Worm (Caenorhabditis elegans) whole organism, L1 larva: ENCODE results near the gene K08F9.4.
A peak's percentile ranks its signal among the peaks of the same experiment; 100 is the strongest.

ENCODE experiments used
- aly-2 ChIP-seq: fragments of 150-350 bp; optimal IDR thresholded peaks from 2 replicates; lab custom pipeline; 2014; ENCODE audit warnings: missing biosample characterization, missing genetic modification characterization
- ama-1 ChIP-seq: fragments of 150-350 bp; optimal IDR thresholded peaks from 2 replicates; lab custom pipeline; 2014
- blmp-1 ChIP-seq: fragments of 150-350 bp; optimal IDR thresholded peaks from 2 replicates; lab custom pipeline; 2014; ENCODE audit warnings: missing biosample characterization, missing genetic modification characterization
- ceh-63 ChIP-seq: fragments of 200-800 bp; sonication (Bioruptor generic); optimal IDR thresholded peaks from 2 replicates; lab custom pipeline; 2018; ENCODE audit warnings: mild to moderate bottlenecking, missing genetic modification characterization, missing compliant biosample characterization
- ceh-8 ChIP-seq: fragments of 200-800 bp; sonication (Bioruptor generic); optimal IDR thresholded peaks from 2 replicates; lab custom pipeline; 2018; ENCODE audit warnings: mild to moderate bottlenecking, missing genetic modification characterization, moderate library complexity, missing compliant biosample characterization
- dpl-1 ChIP-seq, 3 experiments: fragments of 150-350 bp in 2 of 3; sonication (generic microtip) in 1 of 3; optimal IDR thresholded peaks; 2 replicates each; lab custom pipeline; 2014 to 2017; ENCODE audit warnings: missing biosample characterization in 3 of 3, missing genetic modification characterization in 3 of 3, missing genetic modification reagents in 3 of 3
- efl-1 ChIP-seq, 4 experiments: fragments of 150-350 bp; optimal IDR thresholded peaks in 3 of 4; peaks in 1 of 4; 1 replicate in 1 of 4; 2 replicates in 3 of 4; lab custom pipeline; 2014; ENCODE audit warnings: missing biosample characterization in 2 of 4, missing genetic modification characterization in 2 of 4, missing genetic modification reagents in 2 of 4
- elt-2 ChIP-seq: sonication (generic microtip); optimal IDR thresholded peaks from 2 replicates; lab custom pipeline; 2016; ENCODE audit warnings: missing genetic modification characterization, mild to moderate bottlenecking, inconsistent platforms, missing compliant biosample characterization, missing genetic modification reagents
- elt-3 ChIP-seq, 6 experiments: fragments of 150-350 bp in 1 of 6; sonication (generic microtip); optimal IDR thresholded peaks; 2 replicates each; lab custom pipeline; 2017 to 2018; ENCODE audit warnings: missing biosample characterization in 6 of 6, missing genetic modification characterization in 6 of 6, inconsistent platforms in 1 of 6
- fkh-10 ChIP-seq: sonication (generic microtip); optimal IDR thresholded peaks from 2 replicates; lab custom pipeline; 2017; ENCODE audit warnings: missing biosample characterization, missing genetic modification reagents, missing genetic modification characterization
- fkh-8 ChIP-seq: sonication (generic microtip); optimal IDR thresholded peaks from 2 replicates; lab custom pipeline; 2016; ENCODE audit warnings: mild to moderate bottlenecking, missing genetic modification characterization, missing compliant biosample characterization
- grh-1 ChIP-seq: fragments of 200-800 bp; sonication (Bioruptor generic); IDR thresholded peaks from 2 replicates; pipeline ENCODE4 v1.3.6; 2022; ENCODE audit warnings: missing genetic modification reagents, missing genetic modification characterization, missing compliant biosample characterization
- hlh-4 ChIP-seq: sonication (generic microtip); optimal IDR thresholded peaks from 2 replicates; lab custom pipeline; 2016; ENCODE audit warnings: mild to moderate bottlenecking, missing genetic modification characterization, missing compliant biosample characterization
- lin-14 ChIP-seq: fragments of 200-800 bp; sonication (Bioruptor generic); optimal IDR thresholded peaks from 2 replicates; lab custom pipeline; 2018; ENCODE audit warnings: mild to moderate bottlenecking, missing genetic modification characterization, moderate library complexity, missing compliant biosample characterization
- nhr-11 ChIP-seq: fragments of 150-350 bp; optimal IDR thresholded peaks from 2 replicates; lab custom pipeline; 2014; ENCODE audit warnings: missing biosample characterization, missing genetic modification characterization
- nhr-12 ChIP-seq: sonication (generic microtip); optimal IDR thresholded peaks from 2 replicates; lab custom pipeline; 2017; ENCODE audit warnings: missing biosample characterization, missing genetic modification characterization
- nhr-19 ChIP-seq: fragments of 200-800 bp; sonication (Bioruptor generic); conservative IDR thresholded peaks from 2 replicates; pipeline ENCODE4 v1.3.6; 2022; ENCODE audit warnings: missing genetic modification characterization, missing compliant biosample characterization
- nhr-20 ChIP-seq: sonication (generic microtip); optimal IDR thresholded peaks from 2 replicates; lab custom pipeline; 2016; ENCODE audit warnings: mild to moderate bottlenecking, missing genetic modification characterization, missing compliant biosample characterization
- nhr-47 ChIP-seq: sonication (generic microtip); optimal IDR thresholded peaks from 2 replicates; lab custom pipeline; 2016; ENCODE audit warnings: mild to moderate bottlenecking, missing genetic modification characterization, moderate library complexity, missing compliant biosample characterization
- nhr-71 ChIP-seq: sonication (generic microtip); optimal IDR thresholded peaks from 2 replicates; lab custom pipeline; 2016; ENCODE audit warnings: mild to moderate bottlenecking, missing genetic modification characterization, moderate library complexity, missing compliant biosample characterization
- nhr-85 ChIP-seq: sonication (generic microtip); peaks from one replicate; lab custom pipeline; 2016; ENCODE audit warnings: missing genetic modification characterization, inconsistent platforms, missing compliant biosample characterization
- pax-3 ChIP-seq: fragments of 200-800 bp; sonication (Bioruptor generic); optimal IDR thresholded peaks from 2 replicates; lab custom pipeline; 2018; ENCODE audit warnings: mild to moderate bottlenecking, missing genetic modification characterization, moderate library complexity, missing compliant biosample characterization
- pqm-1 ChIP-seq: sonication (generic microtip); optimal IDR thresholded peaks from 3 replicates; lab custom pipeline; 2017; ENCODE audit warnings: missing biosample characterization, missing genetic modification characterization
- tbx-2 ChIP-seq: sonication (generic microtip); optimal IDR thresholded peaks from 2 replicates; lab custom pipeline; 2016; ENCODE audit warnings: missing genetic modification characterization, missing compliant biosample characterization
- tlp-1 ChIP-seq: fragments of 150-350 bp; optimal IDR thresholded peaks from 2 replicates; lab custom pipeline; 2014; ENCODE audit warnings: missing biosample characterization, missing genetic modification characterization
- zag-1 ChIP-seq: fragments of 150-350 bp; optimal IDR thresholded peaks from 2 replicates; lab custom pipeline; 2014; ENCODE audit warnings: missing biosample characterization, missing genetic modification characterization

The K08F9.4 gene

DNA sequence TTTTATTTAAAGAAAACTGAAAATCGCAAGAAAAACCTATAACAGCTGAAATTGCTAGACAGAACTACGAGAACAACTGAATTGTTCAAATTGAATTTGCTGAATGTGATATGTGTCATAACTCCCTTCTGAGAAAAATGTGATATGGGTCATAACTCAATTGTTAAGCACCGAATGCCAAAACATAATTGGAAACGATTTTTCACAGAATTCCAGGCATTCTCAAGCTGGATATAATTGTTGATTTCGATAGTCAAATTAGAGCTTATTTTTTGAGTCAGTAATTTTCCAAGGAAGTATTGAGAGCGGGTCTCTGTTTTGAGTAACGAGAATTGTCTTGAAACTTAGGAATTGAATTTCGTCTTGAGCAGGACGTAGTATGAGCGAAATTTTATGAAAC, 38.1 kb downstream of the K08F9.4 start:
- TF ChIP-seq fkh-8 (tag; lab: Kevin White, UChicago) (peak; percentile 58), nhr-11 (peak; percentile 13), lin-14 (GFP tag; lab: Kevin White, UChicago) (no peak), ceh-63 (GFP tag; lab: Kevin White, UChicago) (no peak), elt-3 (tag; optimal IDR thresholded peaks at IDR 0.05; lab: Kevin White, UChicago) (no peak), nhr-71 (tag; lab: Kevin White, UChicago) (peak; percentile 59), ceh-8 (no peak), nhr-47 (tag; lab: Kevin White, UChicago) (peak; percentile 62), zag-1 (tag; lab: Kevin White, UChicago) (no peak), hlh-4 (peak; percentile 54)

DNA sequence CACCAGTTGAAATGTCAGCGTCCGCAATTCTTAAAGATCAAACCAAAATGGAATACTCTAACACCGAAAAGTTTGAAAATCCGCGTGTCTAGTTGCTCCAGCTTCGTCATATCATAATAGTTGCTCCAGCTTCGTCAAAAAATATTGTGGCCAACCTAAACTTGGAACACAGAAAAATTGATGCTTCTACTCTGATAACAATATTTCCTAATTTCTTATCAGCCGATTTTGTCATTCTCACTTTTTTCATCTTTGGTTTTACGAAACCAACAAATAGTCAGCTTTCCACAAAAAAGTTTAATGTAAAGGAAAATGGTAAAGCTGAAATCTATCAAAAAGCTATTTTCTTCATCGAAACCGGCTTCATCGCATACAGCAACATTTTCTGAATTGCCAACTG, 38.6 kb downstream of the K08F9.4 start, which contains the start of gene fbxa-84:
Gene fbxa-84 (plus strand): TSS at position 34 of the 400 bp plus-strand sequence.
- TF ChIP-seq blmp-1 (tag; lab: Kevin White, UChicago): no peak
- TF ChIP-seq efl-1 (optimal IDR thresholded peaks at IDR 0.05; lab: Kevin White, UChicago): no peak
- peak in 1 of 2 experiments; percentile 83 for TF ChIP-seq efl-1 (GFP tag; optimal IDR thresholded peaks at IDR 0.05 in 1 of 2; lab: Kevin White, UChicago)
- no peak for TF ChIP-seq nhr-19 (GFP tag; lab: Robert Waterston, UW)
- peak; percentile 5 for TF ChIP-seq elt-2 (tag; lab: Kevin White, UChicago)
- TF ChIP-seq, all 84 proteins: peak for 2

DNA sequence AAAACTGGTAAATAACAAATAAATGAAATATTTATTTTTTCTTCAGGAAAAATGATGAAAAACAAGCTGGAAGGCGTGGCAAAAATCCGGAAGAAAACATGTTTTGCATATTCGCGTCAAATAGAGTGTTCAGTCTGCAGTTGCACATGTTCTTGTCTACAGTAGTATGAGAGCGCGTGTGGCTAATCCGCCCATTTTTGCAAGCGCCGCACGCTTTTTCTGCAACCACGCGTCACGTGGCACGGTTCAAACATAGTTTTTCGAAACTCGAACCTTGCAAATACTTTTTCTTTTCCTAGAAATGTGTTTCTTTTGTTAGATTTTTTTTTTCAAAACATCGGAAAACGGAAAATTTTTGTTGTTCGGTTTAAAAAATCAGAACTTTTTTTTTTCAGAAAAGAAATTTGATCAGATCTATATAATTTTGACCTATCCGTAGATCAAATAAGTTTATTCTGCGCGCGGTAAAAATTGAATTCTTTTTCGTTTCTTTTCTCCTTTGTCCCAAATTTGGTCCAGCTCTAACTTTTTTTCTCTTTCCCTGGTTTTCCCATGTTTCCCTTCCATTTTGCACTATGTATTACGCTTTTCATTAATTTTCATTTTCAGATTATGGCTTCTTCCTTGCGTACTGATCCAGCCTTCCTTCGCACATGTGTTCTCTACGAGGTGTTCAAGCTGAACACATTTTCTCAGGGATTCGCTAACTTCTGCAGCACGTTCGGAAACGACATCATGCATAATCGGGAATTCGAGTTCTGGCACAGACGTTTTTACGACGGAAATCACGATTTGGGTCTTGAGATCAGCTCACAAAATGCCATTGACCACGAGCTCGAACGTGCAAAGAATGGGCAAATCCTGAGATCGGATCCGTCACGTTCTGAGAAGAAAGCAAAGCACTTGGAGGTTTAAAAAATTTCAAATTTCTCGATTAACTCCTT, 40.5 kb downstream of the K08F9.4 start, which contains the start of gene Y75B12B.1:
Gene Y75B12B.1 (plus strand): TSS at position 603 of the 944 bp plus-strand sequence.
- no peak for TF ChIP-seq efl-1 (optimal IDR thresholded peaks at IDR 0.05; lab: Kevin White, UChicago)
- TF ChIP-seq efl-1 (GFP tag; optimal IDR thresholded peaks at IDR 0.05 in 1 of 2; lab: Kevin White, UChicago): peak in 1 of 2 experiments; percentile 90
- TF ChIP-seq blmp-1 (tag; lab: Kevin White, UChicago): no peak

DNA sequence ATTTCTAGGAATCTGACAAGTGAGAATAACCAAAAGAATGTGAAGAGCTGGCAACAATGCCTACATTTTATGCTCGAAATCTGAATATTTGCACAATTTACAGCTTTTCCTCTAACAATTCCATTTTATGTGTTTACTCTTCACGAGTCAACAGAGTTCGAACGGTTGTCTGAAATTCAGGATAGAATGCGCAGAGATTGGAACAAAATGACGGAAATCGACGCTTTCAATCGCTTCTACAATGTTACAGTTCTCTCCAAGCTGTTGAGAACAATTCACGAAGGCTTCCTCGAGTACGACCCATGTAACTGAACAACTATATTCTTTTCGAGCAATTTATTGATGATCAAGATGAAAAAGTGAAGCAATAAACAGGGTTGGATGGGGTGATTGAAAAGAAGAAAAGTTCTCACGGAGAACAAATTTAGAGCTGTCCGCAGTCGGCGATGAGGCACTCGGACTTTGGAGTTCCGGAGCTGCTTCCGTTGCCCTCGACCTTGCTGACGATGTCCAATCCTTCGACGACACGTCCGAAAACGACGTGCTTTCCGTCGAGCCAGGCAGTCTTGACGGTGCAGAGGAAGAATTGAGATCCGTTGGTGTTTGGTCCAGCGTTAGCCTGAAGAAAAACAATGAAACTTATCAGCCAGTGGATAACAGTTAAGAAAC, 42.6 kb downstream of the K08F9.4 start, which contains the start of gene Y75B12B.3:
Gene Y75B12B.3 (minus strand): TSS at position 21 of the 669 bp plus-strand sequence.
- TF ChIP-seq pqm-1 (tag; lab: Kevin White, UChicago): no peak
- peak; percentile 93 for TF ChIP-seq ama-1
- TF ChIP-seq nhr-85 (tag; lab: Kevin White, UChicago): peak; percentile 51
- TF ChIP-seq tbx-2 (tag; lab: Kevin White, UChicago): no peak
- TF ChIP-seq nhr-20 (tag; lab: Kevin White, UChicago): no peak
- no peak for TF ChIP-seq tlp-1 (tag; lab: Kevin White, UChicago)
- TF ChIP-seq fkh-10 (GFP tag; lab: Kevin White, UChicago): no peak
- no peak for TF ChIP-seq nhr-12
- peak; percentile 48 for TF ChIP-seq aly-2 (tag; lab: Kevin White, UChicago)
- TF ChIP-seq grh-1 (GFP tag; lab: Robert Waterston, UW): 0 out of 2 replicates have a peak, but pooled peaks have one; percentile 15
- no peak for TF ChIP-seq efl-1 (optimal IDR thresholded peaks at IDR 0.05; lab: Kevin White, UChicago)
- TF ChIP-seq efl-1 (GFP tag; optimal IDR thresholded peaks at IDR 0.05 in 1 of 2; lab: Kevin White, UChicago): peak in 1 of 2 experiments; percentile 58
- no peak for TF ChIP-seq blmp-1 (tag; lab: Kevin White, UChicago)
- TF ChIP-seq elt-3 (tag; optimal IDR thresholded peaks at IDR 0.05; lab: Kevin White, UChicago): no peak
- no peak for TF ChIP-seq dpl-1 (GFP tag; optimal IDR thresholded peaks at IDR 0.05; lab: Kevin White, UChicago)
- TF ChIP-seq pax-3 (tag; lab: Kevin White, UChicago): peak; percentile 26
- TF ChIP-seq, all 84 proteins: peak for 6
